Fruit fly (Drosophila melanogaster) whole organism, embryonic: ENCODE measurements around the gene CG1532.
A peak's percentile ranks its signal among the peaks of the same experiment; 100 is the strongest.

Source experiments
- Ada2b ChIP-seq: fragments of 200-800 bp; sonication (Bioruptor generic); IDR thresholded peaks from 2 replicates; pipeline ENCODE4 v1.3.6; 2022; ENCODE audit warnings: missing biosample characterization, missing genetic modification characterization
- Adf1 ChIP-seq: fragments of 200-800 bp; sonication (Bioruptor generic); IDR thresholded peaks from 2 replicates; pipeline ENCODE4 v1.3.6; 2022; ENCODE audit warnings: missing biosample characterization, missing genetic modification characterization
- CG10147 ChIP-seq: fragments of 200-800 bp; sonication (Bioruptor generic); optimal IDR thresholded peaks from 2 replicates; lab custom pipeline; 2019; ENCODE audit warnings: missing biosample characterization, mild to moderate bottlenecking, missing genetic modification characterization, moderate library complexity
- CG10565 ChIP-seq: fragments of 200-800 bp; sonication (Bioruptor generic); optimal IDR thresholded peaks from 3 replicates; lab custom pipeline; 2016; ENCODE audit warnings: missing biosample characterization, mild to moderate bottlenecking, missing genetic modification characterization
- CG10654 ChIP-seq: fragments of 200-800 bp; sonication (Bioruptor generic); optimal IDR thresholded peaks from 2 replicates; lab custom pipeline; 2016; ENCODE audit warnings: missing biosample characterization, missing genetic modification characterization
- CG11085 ChIP-seq: fragments of 200-800 bp; sonication (Bioruptor generic); IDR thresholded peaks from 2 replicates; pipeline ENCODE4 v1.3.6; 2022; ENCODE audit warnings: missing biosample characterization, missing genetic modification characterization
- CG11456 ChIP-seq: fragments of 200-800 bp; sonication (Bioruptor generic); IDR thresholded peaks from 3 replicates; pipeline ENCODE4 v1.3.6; 2022; ENCODE audit warnings: missing biosample characterization, missing genetic modification characterization
- CG11560 ChIP-seq: fragments of 200-800 bp; sonication (Bioruptor generic); IDR thresholded peaks from 3 replicates; pipeline ENCODE4 v1.3.6; 2022; ENCODE audit warnings: missing biosample characterization, missing genetic modification characterization
- CG12942 ChIP-seq: fragments of 200-800 bp; sonication (Bioruptor generic); optimal IDR thresholded peaks from 3 replicates; lab custom pipeline; 2016; ENCODE audit warnings: missing biosample characterization, missing genetic modification characterization
- CG17328 ChIP-seq: fragments of 200-800 bp; sonication (Bioruptor generic); IDR thresholded peaks from 2 replicates; pipeline ENCODE4 v1.3.6; 2022; ENCODE audit warnings: missing biosample characterization, missing genetic modification characterization
- CG17359 ChIP-seq: fragments of 200-800 bp; sonication (Bioruptor generic); optimal IDR thresholded peaks from 3 replicates; lab custom pipeline; 2018; ENCODE audit warnings: missing biosample characterization, mild to moderate bottlenecking, missing genetic modification characterization, moderate library complexity
- CG17385 ChIP-seq: fragments of 200-800 bp; sonication (Bioruptor generic); optimal IDR thresholded peaks from 3 replicates; lab custom pipeline; 2018; ENCODE audit warnings: missing biosample characterization, mild to moderate bottlenecking, missing genetic modification characterization
- CG2889 ChIP-seq: fragments of 200-800 bp; sonication (Bioruptor generic); IDR thresholded peaks from 3 replicates; pipeline ENCODE4 v1.3.6; 2022; ENCODE audit warnings: missing biosample characterization, missing genetic modification characterization
- CG32532 ChIP-seq: fragments of 200-800 bp; sonication (Bioruptor generic); IDR thresholded peaks from 2 replicates; pipeline ENCODE4 v1.3.6; 2022; ENCODE audit warnings: missing biosample characterization, missing genetic modification characterization
- CG3407 ChIP-seq: fragments of 200-800 bp; sonication (Bioruptor generic); optimal IDR thresholded peaks from 2 replicates; lab custom pipeline; 2018; ENCODE audit warnings: missing biosample characterization, mild to moderate bottlenecking, missing genetic modification characterization
- CG34224 ChIP-seq: fragments of 200-800 bp; sonication (Bioruptor generic); IDR thresholded peaks from 3 replicates; pipeline ENCODE4 v1.3.6; 2022; ENCODE audit warnings: missing biosample characterization, missing genetic modification characterization; ENCODE audit not compliant: partially characterized antibody
- CG43689 ChIP-seq: fragments of 200-800 bp; sonication (Bioruptor generic); IDR thresholded peaks from 2 replicates; pipeline ENCODE4 v1.3.6; 2022; ENCODE audit warnings: missing biosample characterization, missing genetic modification characterization
- CG4424 ChIP-seq: fragments of 200-800 bp; sonication (Bioruptor generic); optimal IDR thresholded peaks from 3 replicates; lab custom pipeline; 2016; ENCODE audit warnings: missing biosample characterization, missing genetic modification characterization
- CG5180 ChIP-seq: fragments of 200-800 bp; sonication (Bioruptor generic); optimal IDR thresholded peaks from 3 replicates; lab custom pipeline; 2017; ENCODE audit warnings: missing biosample characterization, missing genetic modification characterization, mild to moderate bottlenecking, moderate library complexity, missing genetic modification reagents
- CG5953 ChIP-seq: fragments of 200-800 bp; sonication (Bioruptor generic); IDR thresholded peaks from 2 replicates; pipeline ENCODE4 v1.3.6; 2022; ENCODE audit warnings: missing biosample characterization, missing genetic modification characterization
- CG7372 ChIP-seq: fragments of 200-800 bp; sonication (Bioruptor generic); IDR thresholded peaks from 2 replicates; pipeline ENCODE4 v1.3.6; 2022; ENCODE audit warnings: missing biosample characterization, missing genetic modification characterization
- Dip3 ChIP-seq: fragments of 200-800 bp; sonication (Bioruptor generic); optimal IDR thresholded peaks from 3 replicates; lab custom pipeline; 2016; ENCODE audit warnings: missing biosample characterization, missing genetic modification characterization
- Dp ChIP-seq: fragments of 200-800 bp; sonication (Bioruptor generic); optimal IDR thresholded peaks from 2 replicates; lab custom pipeline; 2018; ENCODE audit warnings: missing biosample characterization, mild to moderate bottlenecking, missing genetic modification characterization, moderate library complexity
- E2f2 ChIP-seq: fragments of 200-800 bp; sonication (Bioruptor generic); IDR thresholded peaks from 2 replicates; pipeline ENCODE4 v1.3.6; 2022; ENCODE audit warnings: missing biosample characterization, missing genetic modification characterization
- Mad ChIP-seq: fragments of 200-800 bp; sonication (Bioruptor generic); optimal IDR thresholded peaks from 2 replicates; lab custom pipeline; 2016; ENCODE audit warnings: missing biosample characterization, missing genetic modification characterization
- Poxn ChIP-seq: fragments of 200-800 bp; sonication (Bioruptor generic); IDR thresholded peaks from 2 replicates; pipeline ENCODE4 v1.3.6; 2022; ENCODE audit warnings: missing biosample characterization, missing genetic modification characterization
- Ptx1 ChIP-seq: fragments of 200-800 bp; sonication (Bioruptor generic); IDR thresholded peaks from 2 replicates; pipeline ENCODE4 v1.3.6; 2022; ENCODE audit warnings: missing biosample characterization, missing genetic modification characterization
- Ravus ChIP-seq: fragments of 200-800 bp; sonication (Bioruptor generic); IDR thresholded peaks from 2 replicates; pipeline ENCODE4 v1.3.6; 2022; ENCODE audit warnings: missing biosample characterization, missing genetic modification characterization
- Six4 ChIP-seq: fragments of 200-800 bp; sonication (Bioruptor generic); optimal IDR thresholded peaks from 2 replicates; lab custom pipeline; 2016; ENCODE audit warnings: missing biosample characterization, missing genetic modification characterization
- Xbp1 ChIP-seq: fragments of 200-800 bp; sonication (Bioruptor generic); optimal IDR thresholded peaks from 3 replicates; lab custom pipeline; 2016; ENCODE audit warnings: missing biosample characterization, mild to moderate bottlenecking, missing genetic modification characterization
- ac ChIP-seq: fragments of 200-800 bp; sonication (Bioruptor generic); optimal IDR thresholded peaks from 3 replicates; lab custom pipeline; 2017; ENCODE audit warnings: missing biosample characterization, mild to moderate bottlenecking, missing genetic modification characterization
- az2 ChIP-seq: fragments of 200-800 bp; sonication (Bioruptor generic); optimal IDR thresholded peaks from 3 replicates; lab custom pipeline; 2016; ENCODE audit warnings: missing biosample characterization, missing genetic modification characterization
- bab2 ChIP-seq: fragments of 200-800 bp; sonication (Bioruptor generic); optimal IDR thresholded peaks from 2 replicates; lab custom pipeline; 2016; ENCODE audit warnings: missing biosample characterization, missing genetic modification characterization
- bsh ChIP-seq, 2 experiments: fragments of 200-800 bp; sonication (Bioruptor generic); optimal IDR thresholded peaks; 2 replicates each; lab custom pipeline; 2017 to 2018; ENCODE audit warnings: mild to moderate bottlenecking in 2 of 2, missing biosample characterization in 2 of 2, missing genetic modification characterization in 2 of 2, moderate library complexity in 1 of 2
- caup ChIP-seq: fragments of 200-800 bp; sonication (Bioruptor generic); optimal IDR thresholded peaks from 3 replicates; lab custom pipeline; 2017; ENCODE audit warnings: missing biosample characterization, mild to moderate bottlenecking, missing genetic modification characterization, moderate library complexity; ENCODE audit not compliant: severe bottlenecking
- chm ChIP-seq: fragments of 200-800 bp; sonication (Bioruptor generic); IDR thresholded peaks from 2 replicates; pipeline ENCODE4 v1.3.6; 2022; ENCODE audit warnings: missing biosample characterization, missing genetic modification characterization
- chn ChIP-seq: fragments of 200-800 bp; sonication (Bioruptor generic); optimal IDR thresholded peaks from 2 replicates; lab custom pipeline; 2016; ENCODE audit warnings: missing biosample characterization, missing genetic modification characterization
- croc ChIP-seq: fragments of 200-800 bp; sonication (Bioruptor generic); conservative IDR thresholded peaks from 3 replicates; pipeline ENCODE4 v1.3.6; 2022; ENCODE audit warnings: missing biosample characterization, missing genetic modification characterization
- dysf ChIP-seq: fragments of 200-800 bp; sonication (Bioruptor generic); IDR thresholded peaks from 3 replicates; pipeline ENCODE4 v1.3.6; 2022; ENCODE audit warnings: missing biosample characterization, missing genetic modification characterization
- gcm ChIP-seq: fragments of 200-800 bp; sonication (Bioruptor generic); optimal IDR thresholded peaks from 2 replicates; lab custom pipeline; 2019; ENCODE audit warnings: missing biosample characterization, mild to moderate bottlenecking, missing genetic modification characterization, moderate library complexity
- gem ChIP-seq: fragments of 200-800 bp; sonication (Bioruptor generic); optimal IDR thresholded peaks from 2 replicates; lab custom pipeline; 2019; ENCODE audit warnings: missing biosample characterization, mild to moderate bottlenecking, missing genetic modification characterization, moderate library complexity
- gsb ChIP-seq: fragments of 200-800 bp; sonication (Bioruptor generic); IDR thresholded peaks from 2 replicates; pipeline ENCODE4 v1.3.6; 2022; ENCODE audit warnings: missing biosample characterization, missing genetic modification characterization
- lmd ChIP-seq: fragments of 200-800 bp; sonication (Bioruptor generic); IDR thresholded peaks from 2 replicates; pipeline ENCODE4 v1.3.6; 2022; ENCODE audit warnings: missing biosample characterization, missing genetic modification characterization
- otp ChIP-seq: fragments of 200-800 bp; sonication (Bioruptor generic); IDR thresholded peaks from 3 replicates; pipeline ENCODE4, ENCODE4 v1.3.6; 2022; ENCODE audit warnings: missing biosample characterization, missing genetic modification characterization
- prd ChIP-seq, 3 experiments: fragments of >200 bp in 2 of 3; fragments of 200-800 bp in 1 of 3; sonication (Bioruptor generic) in 1 of 3; optimal IDR thresholded peaks in 2 of 3; IDR thresholded peaks in 1 of 3; 2 replicates in 2 of 3; 3 replicates in 1 of 3; pipeline versions ENCODE4 v1.3.6 to Lab custom; 2017 to 2022; ENCODE audit warnings: missing biosample characterization in 1 of 3, missing genetic modification characterization in 1 of 3
- slou ChIP-seq: fragments of 200-800 bp; sonication (Bioruptor generic); optimal IDR thresholded peaks from 3 replicates; lab custom pipeline; 2016; ENCODE audit warnings: missing biosample characterization, missing genetic modification characterization
- tgo ChIP-seq: fragments of 200-800 bp; sonication (Bioruptor generic); IDR thresholded peaks from 3 replicates; pipeline ENCODE4 v1.3.6; 2022; ENCODE audit warnings: missing biosample characterization, missing genetic modification characterization
- trem ChIP-seq: fragments of 200-800 bp; optimal IDR thresholded peaks from 3 replicates; lab custom pipeline; 2019; ENCODE audit warnings: missing biosample characterization, mild to moderate bottlenecking, missing genetic modification characterization, moderate library complexity
- unc-4 ChIP-seq: fragments of 200-800 bp; sonication (Bioruptor generic); IDR thresholded peaks from 2 replicates; pipeline ENCODE4 v1.3.6; 2022; ENCODE audit warnings: missing biosample characterization, missing genetic modification characterization; ENCODE audit not compliant: partially characterized antibody

The CG1532 gene

DNA sequence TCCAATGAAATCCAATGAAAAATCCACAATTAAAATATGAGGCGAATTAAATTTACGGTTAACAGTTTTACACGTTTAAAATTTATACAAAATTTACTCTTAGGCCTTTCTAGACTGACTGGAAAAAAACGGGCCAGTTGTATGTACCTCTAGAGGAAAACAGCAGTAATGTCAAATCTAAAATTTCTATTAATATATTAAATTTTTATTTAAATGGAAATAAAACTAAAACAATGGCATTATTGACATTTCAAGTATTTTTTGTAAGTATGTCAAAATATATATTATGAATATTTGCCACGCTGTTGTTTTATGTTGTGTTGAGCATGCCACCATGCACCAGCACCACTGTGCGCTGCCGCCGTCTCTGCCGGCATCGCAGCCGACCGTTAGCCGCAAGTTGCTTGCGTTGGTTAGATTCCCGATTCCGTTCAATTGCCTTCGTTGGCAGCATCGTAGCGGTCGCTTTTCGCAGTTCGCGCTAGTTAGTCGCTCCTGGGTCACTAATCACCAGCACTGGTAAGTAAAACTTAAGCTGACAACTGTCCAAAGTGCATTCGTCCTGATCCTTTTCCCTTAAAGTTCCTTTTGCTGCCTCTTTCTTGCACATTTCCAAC lies 16.8 kb upstream of the CG1532 start, which contains the start of gene Cbs (continued):
- TF ChIP-seq CG32532 (peak; percentile 88), trem (tag; lab: Kevin White, UChicago) (no peak), unc-4 (no peak), lmd (peak; percentile 73), caup (peak; percentile 15), slou (GFP tag; lab: Kevin White, UChicago) (peak; percentile 58), Xbp1 (peak; percentile 69), Six4 (GFP tag; lab: Kevin White, UChicago) (peak; percentile 53), E2f2 (GFP tag; lab: Robert Waterston, UW) (0 out of 2 replicates have a peak, but pooled peaks have one; percentile 34), gcm (peak; percentile 28), dysf (GFP tag; lab: Robert Waterston, UW) (peak; percentile 71), Mad (GFP tag; lab: Kevin White, UChicago) (no peak), CG3407 (no peak), Ravus (GFP tag; lab: Robert Waterston, UW) (peak; percentile 23; the same call in 1 of the 2 replicates), Dip3 (GFP tag; lab: Kevin White, UChicago) (peak; percentile 9), Poxn (GFP tag; lab: Robert Waterston, UW) (peak; percentile 43; the same call in 1 of the 2 replicates), CG10654 (GFP tag; lab: Kevin White, UChicago) (peak; percentile 54), chm (GFP tag; lab: Robert Waterston, UW) (peak; percentile 48; the same call in 1 of the 2 replicates), CG43689 (no peak), gsb (GFP tag; lab: Robert Waterston, UW) (peak; percentile 44; the same call in 1 of the 2 replicates), CG7372 (GFP tag; lab: Robert Waterston, UW) (peak; percentile 69), CG17328 (GFP tag; lab: Robert Waterston, UW) (peak; percentile 50; the same call in 1 of the 2 replicates), tgo (GFP tag; lab: Robert Waterston, UW) (peak; percentile 48; the same call in 2 of the 3 replicates), CG11085 (GFP tag; lab: Robert Waterston, UW) (0 out of 2 replicates have a peak, but pooled peaks have one; percentile 40), CG11456 (GFP tag; lab: Robert Waterston, UW) (peak; percentile 76; the same call in 2 of the 3 replicates), CG12942 (GFP tag; lab: Kevin White, UChicago) (peak; percentile 47), CG17385 (GFP tag; lab: Kevin White, UChicago) (peak; percentile 46), Ptx1 (GFP tag; lab: Robert Waterston, UW) (peak; percentile 67), CG5953 (GFP tag; lab: Robert Waterston, UW) (peak; percentile 48; the same call in 1 of the 2 replicates), ac (GFP tag; lab: Kevin White, UChicago) (no peak), Dp (GFP tag; lab: Kevin White, UChicago) (no peak), CG34224 (GFP tag; lab: Robert Waterston, UW) (no peak), CG2889 (GFP tag; lab: Robert Waterston, UW) (0 out of 3 replicates have a peak, but pooled peaks have one; percentile 62), CG17359 (tag; lab: Kevin White, UChicago) (peak; percentile 43), Ada2b (GFP tag; lab: Robert Waterston, UW) (peak; percentile 57), az2 (peak; percentile 56), prd (optimal IDR thresholded peaks at IDR 0.05; lab: Kevin White, UChicago) (no peak), prd (GFP tag; IDR thresholded peaks at IDR 0.05; lab: Robert Waterston, UW) (peak; percentile 78), chn (peak; percentile 44), gem (tag; lab: Kevin White, UChicago) (peak; percentile 79), CG10565 (GFP tag; lab: Kevin White, UChicago) (no peak), otp (GFP tag; lab: Robert Waterston, UW) (0 out of 3 replicates have a peak, but pooled peaks have one; percentile 64), CG5180 (GFP tag; lab: Kevin White, UChicago) (peak; percentile 28), bsh (GFP tag; optimal IDR thresholded peaks at IDR 0.05; lab: Kevin White, UChicago) (peak in 1 of 2 experiments; percentile 59), CG11560 (no peak), croc (GFP tag; lab: Robert Waterston, UW) (peak; percentile 25; the same call in 2 of the 3 replicates), CG10147 (GFP tag; lab: Kevin White, UChicago) (peak; percentile 52), bab2 (GFP tag; lab: Kevin White, UChicago) (no peak), Adf1 (GFP tag; lab: Robert Waterston, UW) (peak; percentile 96), CG4424 (peak; percentile 48)
